Fruit fly (Drosophila melanogaster): ENCODE results near the gene CG10516.

Gene CG10516

dm6 chr3L:15977565-15977964 lies 9.6 kb downstream of the CG10516 start (continued):
- TF ChIP-seq CG8281 (tag; optimal IDR thresholded peaks at IDR 0.05) (no peak), CG17359 (tag; optimal IDR thresholded peaks at IDR 0.05) (peak; percentile 71), dmrt99B (tag; optimal IDR thresholded peaks at IDR 0.05) (peak; percentile 72), abd-A (tag; optimal IDR thresholded peaks at IDR 0.05) (no peak), CG14667 (GFP tag; IDR thresholded peaks at IDR 0.05) (peak; percentile 58), CG2678 (tag; optimal IDR thresholded peaks at IDR 0.05) (peak; percentile 73), CG14441 (GFP tag; IDR thresholded peaks at IDR 0.05) (peak; percentile 66), CG9797 (GFP tag; optimal IDR thresholded peaks at IDR 0.05) (no peak), CHES-1-like (GFP tag; optimal IDR thresholded peaks at IDR 0.05) (no peak), Hsf (GFP tag; optimal IDR thresholded peaks at IDR 0.05) (no peak), CG13424 (tag; optimal IDR thresholded peaks at IDR 0.05) (peak; percentile 37), eyg (GFP tag; optimal IDR thresholded peaks at IDR 0.05) (no peak), Spps (tag; optimal IDR thresholded peaks at IDR 0.05) (no peak), bigmax (GFP tag; optimal IDR thresholded peaks at IDR 0.05) (no peak), ERR (GFP tag; optimal IDR thresholded peaks at IDR 0.05) (no peak), CG6683 (GFP tag; optimal IDR thresholded peaks at IDR 0.05) (no peak), CG5245 (GFP tag; optimal IDR thresholded peaks at IDR 0.05) (peak; percentile 32), maf-S (GFP tag; optimal IDR thresholded peaks at IDR 0.05) (no peak), tll (GFP tag; optimal IDR thresholded peaks at IDR 0.05) (no peak), Nf-YC (tag; optimal IDR thresholded peaks at IDR 0.05) (peak; percentile 11), tx (GFP tag; optimal IDR thresholded peaks at IDR 0.05) (no peak), ewg (GFP tag; optimal IDR thresholded peaks at IDR 0.05) (no peak), CG10654 (GFP tag; optimal IDR thresholded peaks at IDR 0.05) (peak; percentile 18), slbo (GFP tag; IDR thresholded peaks at IDR 0.05) (peak; percentile 58), pfk (GFP tag; optimal IDR thresholded peaks at IDR 0.05) (no peak), Atf3 (GFP tag; optimal IDR thresholded peaks at IDR 0.05) (no peak), ranshi (GFP tag; IDR thresholded peaks at IDR 0.05) (peak; percentile 45; the same call in 1 of the 2 replicates), HLHmδ (GFP tag; optimal IDR thresholded peaks at IDR 0.05) (no peak), sug (tag; optimal IDR thresholded peaks at IDR 0.05) (no peak), croc (GFP tag; conservative IDR thresholded peaks at IDR 0.05) (peak; percentile 53; the same call in 2 of the 3 replicates), Tbp (GFP tag; optimal IDR thresholded peaks at IDR 0.05) (no peak), CG7839 (tag; optimal IDR thresholded peaks at IDR 0.05) (peak; percentile 75), Myb (GFP tag; optimal IDR thresholded peaks at IDR 0.05) (no peak), pnt (GFP tag; optimal IDR thresholded peaks at IDR 0.05) (no peak), Pdp1 (GFP tag; optimal IDR thresholded peaks at IDR 0.05) (peak; percentile 10 to 86), Dfd (GFP tag; optimal IDR thresholded peaks at IDR 0.05) (no peak), CG8359 (GFP tag; optimal IDR thresholded peaks at IDR 0.05; ENCODE audit: borderline replicate concordance) (no peak), BEAF-32 (GFP tag; optimal IDR thresholded peaks at IDR 0.05) (no peak), crol (GFP tag; IDR thresholded peaks at IDR 0.05) (no peak), NFAT (GFP tag; IDR thresholded peaks at IDR 0.05) (no peak; the same call in 1 of the 2 replicates), CkIIα-i1 (GFP tag; IDR thresholded peaks at IDR 0.05) (no peak), nau (GFP tag; optimal IDR thresholded peaks at IDR 0.05) (no peak), ttk (GFP tag; IDR thresholded peaks at IDR 0.05) (peak; percentile 59), pan (optimal IDR thresholded peaks at IDR 0.05) (no peak), pan (GFP tag; optimal IDR thresholded peaks at IDR 0.05 in 1 of 2, IDR thresholded peaks at IDR 0.05 in 1 of 2) (peak in 1 of 2 experiments; percentile 84), dmrt11E (tag; optimal IDR thresholded peaks at IDR 0.05) (no peak), gt (GFP tag; IDR thresholded peaks at IDR 0.05) (no peak), kah (GFP tag; optimal IDR thresholded peaks at IDR 0.05) (no peak), da (GFP tag; optimal IDR thresholded peaks at IDR 0.05) (no peak), CG1602 (GFP tag; optimal IDR thresholded peaks at IDR 0.05) (no peak), CG14014 (GFP tag; IDR thresholded peaks at IDR 0.05) (no peak), sisA (GFP tag; IDR thresholded peaks at IDR 0.05) (peak; percentile 42)

Measured in whole organism, embryonic.